Worm (Caenorhabditis elegans): ENCODE data around the gene H06I04.3.

DNA sequence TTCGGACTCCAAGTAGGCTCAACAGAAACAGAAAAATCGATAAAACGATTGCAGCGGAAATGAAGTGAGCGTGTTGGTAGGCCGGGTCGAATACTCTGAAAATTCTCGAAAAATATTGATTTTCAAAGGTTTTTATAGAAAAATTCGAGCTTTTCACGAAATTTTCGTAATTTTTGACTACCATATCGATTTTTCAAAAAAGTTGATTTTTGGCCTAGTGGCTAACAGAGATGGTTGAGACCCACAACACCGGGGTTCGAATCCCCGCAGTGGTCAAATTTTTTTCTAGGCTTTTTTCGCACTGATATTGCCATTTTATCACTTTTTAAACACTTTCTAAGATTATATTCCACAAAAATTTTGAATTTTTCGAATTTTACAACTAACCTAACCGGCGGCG, 38.5 kb downstream of the H06I04.3 start:
- TF ChIP-seq him-1 (tag; optimal IDR thresholded peaks at IDR 0.05), result no peak
- no peak for TF ChIP-seq dao-5 (tag; optimal IDR thresholded peaks at IDR 0.05)
- no peak for TF ChIP-seq W03F9.2 (tag; optimal IDR thresholded peaks at IDR 0.05)
